Worm (Caenorhabditis elegans): ENCODE measurements around the gene unc-82.
A peak's percentile ranks its signal among the peaks of the same experiment; 100 is the strongest.

The unc-82 gene

DNA sequence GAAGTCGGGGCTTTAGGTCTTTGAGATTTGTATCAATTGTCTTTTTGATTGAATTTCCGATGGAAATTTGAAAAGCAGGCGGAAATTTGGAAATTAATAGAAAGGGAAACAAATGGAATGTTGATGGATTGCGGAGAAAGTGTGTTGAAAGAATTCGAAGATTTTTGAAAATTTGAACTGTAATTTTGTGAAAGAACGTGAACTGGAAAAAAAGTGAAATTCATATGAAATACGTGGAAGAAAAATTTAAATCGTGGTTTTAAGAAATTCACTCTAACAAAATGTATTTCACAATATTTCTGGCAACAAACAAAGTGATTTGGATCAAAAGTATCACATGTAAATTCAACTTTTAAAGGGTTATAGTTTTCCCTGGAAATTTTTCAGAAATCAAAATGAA is 21.7 kb downstream of the unc-82 start, which contains the start of gene B0496.1 (continued):
- TF ChIP-seq mdl-1 (tag; optimal IDR thresholded peaks at IDR 0.05) (no peak), daf-8 (GFP tag; IDR thresholded peaks at IDR 0.05) (no peak), ztf-7 (tag; optimal IDR thresholded peaks at IDR 0.05) (no peak), madf-9 (GFP tag; conservative IDR thresholded peaks at IDR 0.05) (no peak)

DNA sequence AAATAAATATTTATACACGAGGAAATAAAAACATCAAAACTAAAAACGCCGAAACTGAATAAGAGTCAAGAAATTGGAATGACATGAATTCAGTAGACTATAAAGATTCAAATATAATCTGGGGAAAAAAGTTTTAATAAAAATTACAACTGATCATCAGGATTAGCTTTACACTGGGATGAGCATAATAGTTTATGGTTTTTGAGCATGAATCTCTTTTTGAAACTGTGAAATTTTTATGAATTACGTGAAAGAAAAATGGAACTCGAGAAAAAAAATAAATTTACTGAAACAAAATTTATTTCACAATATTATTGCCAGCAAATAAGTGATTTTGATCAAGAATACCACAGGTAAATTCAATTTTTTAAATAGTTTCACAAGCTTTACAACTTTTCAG is 23.3 kb downstream of the unc-82 start, which contains the start of gene B0496.2:
TSS of gene B0496.2 (plus strand) at position 301 of the 400 bp plus-strand sequence.
- TF ChIP-seq nhr-237 (tag; optimal IDR thresholded peaks at IDR 0.05) (no peak), nhr-77 (tag; optimal IDR thresholded peaks at IDR 0.05) (no peak), php-3 (GFP tag; IDR thresholded peaks at IDR 0.05) (no peak), mep-1 (tag; optimal IDR thresholded peaks at IDR 0.05) (no peak), Y48G9A.11 (GFP tag; IDR thresholded peaks at IDR 0.05) (no peak)

- TF ChIP-seq ceh-82 (tag; optimal IDR thresholded peaks at IDR 0.05), result no peak
- TF ChIP-seq php-3 (GFP tag; IDR thresholded peaks at IDR 0.05), result 0 out of 2 replicates have a peak, but pooled peaks have one; percentile 26
- TF ChIP-seq lin-29 (GFP tag; IDR thresholded peaks at IDR 0.05), result no peak
Observed at ce11 chrIV:7451345-7451744, 27.0 kb downstream of the unc-82 start, which contains the start of gene tes-1. Gene tes-1, minus strand, starts transcription at chrIV:7451445.

DNA sequence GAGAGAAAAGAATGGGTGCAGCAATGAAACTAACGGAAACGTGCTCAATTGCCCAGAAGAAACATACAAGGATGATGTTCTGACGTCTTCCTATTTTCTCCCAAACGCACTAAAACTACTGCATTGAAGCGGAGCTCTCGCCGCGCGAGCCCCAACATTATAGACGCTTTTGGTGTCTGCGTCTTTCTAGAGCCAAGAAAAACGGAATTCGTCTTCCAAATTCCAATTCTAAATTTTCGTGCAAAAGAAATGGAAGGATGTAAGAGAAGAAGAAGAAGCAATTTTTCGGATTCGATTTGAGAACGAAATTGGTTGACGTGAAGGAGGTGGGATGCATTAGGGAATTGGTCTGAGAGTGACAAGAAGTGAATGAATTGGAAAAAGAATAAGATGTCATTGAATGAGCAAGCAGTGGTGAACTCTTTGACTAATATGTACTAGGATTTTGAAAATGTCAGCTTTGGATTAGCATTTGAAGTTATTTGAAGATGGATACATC is 29.4 kb downstream of the unc-82 start:
- TF ChIP-seq ceh-20 (GFP tag; IDR thresholded peaks at IDR 0.05), result no peak
- TF ChIP-seq ctbp-1 (GFP tag; IDR thresholded peaks at IDR 0.05), result 0 out of 2 replicates have a peak, but pooled peaks have one; percentile 12
- peak; percentile 3 for TF ChIP-seq ces-1 (GFP tag; optimal IDR thresholded peaks at IDR 0.05)
- no peak for TF ChIP-seq fkh-10 (GFP tag; optimal IDR thresholded peaks at IDR 0.05)
- no peak for TF ChIP-seq lin-13 (GFP tag; optimal IDR thresholded peaks at IDR 0.05)
- peak in 1 of 2 experiments; percentile 93 for TF ChIP-seq unc-62 (GFP tag; optimal IDR thresholded peaks at IDR 0.05 in 1 of 2)
- no peak for TF ChIP-seq unc-62 (tag; optimal IDR thresholded peaks at IDR 0.05)

- TF ChIP-seq mep-1 (tag; optimal IDR thresholded peaks at IDR 0.05) (no peak), unc-62 (GFP tag; optimal IDR thresholded peaks at IDR 0.05 in 1 of 2) (peak in 1 of 2 experiments; percentile 92), unc-62 (tag; optimal IDR thresholded peaks at IDR 0.05) (no peak), lir-3 (tag; optimal IDR thresholded peaks at IDR 0.05) (no peak), snpc-4 (tag; optimal IDR thresholded peaks at IDR 0.05) (no peak)
Observed at ce11 chrIV:7454890-7455289, 30.6 kb downstream of the unc-82 start.

DNA sequence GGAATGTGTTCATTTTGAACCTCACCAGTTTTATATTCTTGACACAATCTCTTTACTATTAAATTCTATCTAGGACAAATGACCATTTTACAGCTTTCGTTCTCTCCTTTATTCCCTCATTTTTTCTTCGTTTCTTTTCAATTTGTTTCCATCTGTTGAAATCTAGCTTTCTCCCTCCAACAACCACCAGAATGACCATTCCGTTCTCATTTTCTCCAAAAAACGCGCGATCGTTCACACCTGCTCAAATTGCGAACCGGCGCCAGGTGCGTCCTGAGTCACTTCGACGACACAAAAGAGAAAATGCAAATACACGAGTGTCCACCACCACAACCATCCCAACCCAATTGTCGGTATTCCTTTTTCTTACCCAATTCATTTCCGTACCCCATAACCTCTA is 31.9 kb downstream of the unc-82 start, which contains the start of gene F13B6.1:
TSS of gene F13B6.1 (plus strand) at position 301 of the 400 bp plus-strand sequence.
- TF ChIP-seq F37D6.2 (tag; optimal IDR thresholded peaks at IDR 0.05), result no peak
- TF ChIP-seq ceh-44 (GFP tag; IDR thresholded peaks at IDR 0.05), result no peak
- TF ChIP-seq gei-8 (GFP tag; optimal IDR thresholded peaks at IDR 0.05), result no peak
- TF ChIP-seq dmd-6 (GFP tag; IDR thresholded peaks at IDR 0.05), result no peak
- no peak for TF ChIP-seq rbr-2 (tag; optimal IDR thresholded peaks at IDR 0.05)
- TF ChIP-seq nhr-41 (GFP tag; IDR thresholded peaks at IDR 0.05), result no peak
- no peak for TF ChIP-seq lir-3 (tag; optimal IDR thresholded peaks at IDR 0.05)
- no peak for TF ChIP-seq pha-4 (GFP tag; IDR thresholded peaks at IDR 0.05)
- TF ChIP-seq pha-4 (tag; optimal IDR thresholded peaks at IDR 0.05), result no peak
- no peak for TF ChIP-seq aha-1 (tag)
- no peak for TF ChIP-seq lin-29 (GFP tag; IDR thresholded peaks at IDR 0.05)
- TF ChIP-seq F10B5.3 (tag; optimal IDR thresholded peaks at IDR 0.05), result no peak
- TF ChIP-seq lin-13 (GFP tag; optimal IDR thresholded peaks at IDR 0.05), result no peak
- no peak for TF ChIP-seq spr-1 (tag; optimal IDR thresholded peaks at IDR 0.05)
- no peak for TF ChIP-seq jun-1 (tag; optimal IDR thresholded peaks at IDR 0.05)
- TF ChIP-seq egl-27 (tag; optimal IDR thresholded peaks at IDR 0.05), result no peak
- no peak for TF ChIP-seq php-3 (GFP tag; IDR thresholded peaks at IDR 0.05)
- TF ChIP-seq cey-2 (tag; optimal IDR thresholded peaks at IDR 0.05; ENCODE audit: borderline replicate concordance, insufficient read depth), result no peak
- TF ChIP-seq Y105C5A.15 (GFP tag; IDR thresholded peaks at IDR 0.05), result no peak
- TF ChIP-seq unc-130 (GFP tag; optimal IDR thresholded peaks at IDR 0.05), result no peak
